Worm (Caenorhabditis elegans) whole organism, midembryonic: Measurements from ENCODE around the gene F17E9.3.

Experiments used
- ztf-23 ChIP-seq: fragments of 200-800 bp; sonication (Bioruptor generic); IDR thresholded peaks from 2 replicates; pipeline ENCODE4 v1.3.6; 2022; ENCODE audit warnings: missing genetic modification reagents, missing genetic modification characterization, missing compliant biosample characterization
- ztf-29 ChIP-seq: fragments of 200-800 bp; sonication (Bioruptor generic); IDR thresholded peaks from 2 replicates; pipeline ENCODE4 v1.3.6; 2022; ENCODE audit warnings: missing genetic modification reagents, missing genetic modification characterization, missing compliant biosample characterization

DNA sequence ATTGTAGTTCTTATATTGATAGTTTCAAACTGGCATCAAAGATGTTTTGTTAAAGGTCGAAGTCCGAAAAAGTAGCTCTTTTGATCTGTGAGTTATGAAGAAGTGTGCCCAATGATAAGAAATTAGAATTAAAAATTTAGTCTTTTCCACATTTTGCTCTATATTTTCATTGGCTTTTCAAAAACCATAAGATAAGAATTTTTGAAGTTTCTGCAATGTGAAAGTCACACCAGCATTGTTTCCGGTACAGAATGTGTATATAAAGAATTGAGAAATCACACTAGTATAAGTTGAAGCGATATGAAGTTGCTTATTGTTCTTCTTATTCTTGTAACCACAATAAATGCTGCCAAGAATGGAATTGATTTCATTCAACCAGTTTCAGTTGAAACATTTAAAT is 22.1 kb upstream of the F17E9.3 start, which contains the start of gene lys-10:
- no peak for TF ChIP-seq ztf-29 (GFP tag; lab: Robert Waterston, UW)
- TF ChIP-seq ztf-23 (GFP tag; lab: Robert Waterston, UW): no peak
